Fruit fly (Drosophila melanogaster) whole organism, prepupa: ENCODE data around the gene pum.
A peak's percentile ranks its signal among the peaks of the same experiment; 100 is the strongest.

Source experiments
- CG16779 ChIP-seq: fragments of 200-800 bp; sonication (Bioruptor generic); optimal IDR thresholded peaks from 3 replicates; lab custom pipeline; 2017; ENCODE audit warnings: missing biosample characterization, mild to moderate bottlenecking, missing genetic modification characterization
- CG34406 ChIP-seq: fragments of 200-800 bp; sonication (Bioruptor generic); optimal IDR thresholded peaks from 3 replicates; lab custom pipeline; 2016; ENCODE audit warnings: missing biosample characterization, missing genetic modification characterization
- CG3919 ChIP-seq: fragments of 200-800 bp; sonication (Bioruptor generic); optimal IDR thresholded peaks from 3 replicates; lab custom pipeline; 2016; ENCODE audit warnings: missing biosample characterization, missing genetic modification characterization
- CG6276 ChIP-seq: fragments of 200-800 bp; sonication (Bioruptor generic); optimal IDR thresholded peaks from 2 replicates; lab custom pipeline; 2017; ENCODE audit warnings: missing biosample characterization, mild to moderate bottlenecking, missing genetic modification characterization
- CG6792 ChIP-seq: fragments of 200-800 bp; sonication (Bioruptor generic); optimal IDR thresholded peaks from 3 replicates; lab custom pipeline; 2016; ENCODE audit warnings: missing biosample characterization, missing genetic modification characterization
- CG8319 ChIP-seq: fragments of 200-800 bp; sonication (Bioruptor generic); optimal IDR thresholded peaks from 3 replicates; lab custom pipeline; 2016; ENCODE audit warnings: missing biosample characterization, missing genetic modification characterization
- Eip93F ChIP-seq: fragments of 200-800 bp; sonication (Bioruptor generic); optimal IDR thresholded peaks from 2 replicates; lab custom pipeline; 2016; ENCODE audit warnings: missing biosample characterization, mild to moderate bottlenecking, missing genetic modification characterization
- Ets96B ChIP-seq: fragments of 200-800 bp; optimal IDR thresholded peaks from 2 replicates; lab custom pipeline; 2019; ENCODE audit warnings: missing biosample characterization, mild to moderate bottlenecking, missing genetic modification characterization, moderate library complexity
- OdsH ChIP-seq: fragments of 200-800 bp; sonication (Bioruptor generic); optimal IDR thresholded peaks from 3 replicates; lab custom pipeline; 2016; ENCODE audit warnings: missing biosample characterization, missing genetic modification characterization
- dac ChIP-seq: fragments of 200-800 bp; sonication (Bioruptor generic); optimal IDR thresholded peaks from 2 replicates; lab custom pipeline; 2017; ENCODE audit warnings: missing biosample characterization, mild to moderate bottlenecking, missing genetic modification characterization
- dsx ChIP-seq: fragments of 200-800 bp; optimal IDR thresholded peaks from 3 replicates; lab custom pipeline; 2019; ENCODE audit warnings: missing biosample characterization, mild to moderate bottlenecking, missing genetic modification characterization, moderate library complexity; ENCODE audit not compliant: poor library complexity, severe bottlenecking
- fd85E ChIP-seq: fragments of 200-800 bp; sonication (Bioruptor generic); optimal IDR thresholded peaks from 3 replicates; lab custom pipeline; 2016; ENCODE audit warnings: missing biosample characterization, missing genetic modification characterization

dm6 chr3R:9157841-9158600 is 79.5 kb downstream of the pum start:
- TF ChIP-seq CG34406 (GFP tag; lab: Kevin White, UChicago) (no peak), OdsH (GFP tag; lab: Kevin White, UChicago) (no peak), CG8319 (no peak), dsx (peak; percentile 36), dac (GFP tag; lab: Kevin White, UChicago) (no peak), fd85E (GFP tag; lab: Kevin White, UChicago) (peak; percentile 53), Ets96B (no peak), CG6276 (GFP tag; lab: Kevin White, UChicago) (peak; percentile 11), Eip93F (no peak), CG3919 (GFP tag; lab: Kevin White, UChicago) (peak; percentile 6), CG16779 (tag; lab: Kevin White, UChicago) (peak; percentile 28), CG6792 (no peak)
